Worm (Caenorhabditis elegans) whole organism, dauer: Measurements from ENCODE around the gene F13D11.3.

Experiments used
- unc-62 ChIP-seq: sonication (generic microtip); optimal IDR thresholded peaks from 2 replicates; lab custom pipeline; 2017; ENCODE audit warnings: missing biosample characterization, missing genetic modification reagents, missing genetic modification characterization

F13D11.3 gene

ce11 chrX:5790915-5791314, 14.8 kb downstream of the F13D11.3 start, which contains the start of gene twnk-1:
TSS of gene twnk-1 (plus strand) at chrX:5791215.
- no peak for TF ChIP-seq unc-62 (GFP tag; lab: Kevin White, UChicago)

ce11 chrX:5787861-5788260, 17.9 kb downstream of the F13D11.3 start, which contains the start of gene F46G11.2:
TSS of gene F46G11.2 (plus strand) at chrX:5788161.
- TF ChIP-seq unc-62 (GFP tag; lab: Kevin White, UChicago): no peak

ce11 chrX:5786193-5786592, 19.5 kb downstream of the F13D11.3 start, which contains the start of gene F46G11.6:
TSS of gene F46G11.6 (plus strand) at chrX:5786493.
- no peak for TF ChIP-seq unc-62 (GFP tag; lab: Kevin White, UChicago)

ce11 chrX:5782153-5782552, 23.6 kb downstream of the F13D11.3 start, which contains the start of gene gakh-1:
TSS of gene gakh-1 (plus strand) at chrX:5782499.
- no peak for TF ChIP-seq unc-62 (GFP tag; lab: Kevin White, UChicago)

ce11 chrX:5781294-5781693, 24.4 kb downstream of the F13D11.3 start:
- TF ChIP-seq unc-62 (GFP tag; lab: Kevin White, UChicago): no peak

ce11 chrX:5780672-5781182, 25.0 kb downstream of the F13D11.3 start, which contains the start of gene sft-4:
TSS of gene sft-4 (minus strand) at chrX:5780722.
- no peak for TF ChIP-seq unc-62 (GFP tag; lab: Kevin White, UChicago)

ce11 chrX:5775804-5776252, 29.9 kb downstream of the F13D11.3 start:
- no peak for TF ChIP-seq unc-62 (GFP tag; lab: Kevin White, UChicago)

- TF ChIP-seq unc-62 (GFP tag; lab: Kevin White, UChicago): no peak
These were observed 32.3 kb downstream of the F13D11.3 start, which contains the start of gene sym-3 for ce11 chrX:5773471-5773870. TSS of gene sym-3 (plus strand) at chrX:5773771.

- TF ChIP-seq unc-62 (GFP tag; lab: Kevin White, UChicago): no peak
These were observed 33.1 kb downstream of the F13D11.3 start for ce11 chrX:5772538-5773154.

ce11 chrX:5770648-5771047, 35.1 kb downstream of the F13D11.3 start, which contains the start of gene C54H2.4:
TSS of gene C54H2.4 (minus strand) at chrX:5770748.
- TF ChIP-seq unc-62 (GFP tag; lab: Kevin White, UChicago): no peak

ce11 chrX:5764739-5765138, 41.0 kb downstream of the F13D11.3 start:
- no peak for TF ChIP-seq unc-62 (GFP tag; lab: Kevin White, UChicago)

- no peak for TF ChIP-seq unc-62 (GFP tag; lab: Kevin White, UChicago)
These were observed 41.8 kb downstream of the F13D11.3 start for ce11 chrX:5763904-5764303.

ce11 chrX:5763292-5763691, 42.4 kb downstream of the F13D11.3 start, which contains the start of gene tag-294:
TSS of gene tag-294 (minus strand) at chrX:5763392.
- TF ChIP-seq unc-62 (GFP tag; lab: Kevin White, UChicago): no peak
